Worm (Caenorhabditis elegans): ENCODE measurements around the gene sec-61.G.

- TF ChIP-seq fkh-10 (GFP tag; optimal IDR thresholded peaks at IDR 0.05), result peak; percentile 74
- TF ChIP-seq unc-39 (tag; optimal IDR thresholded peaks at IDR 0.05), result no peak
- TF ChIP-seq zag-1 (tag; optimal IDR thresholded peaks at IDR 0.05), result no peak
- TF ChIP-seq lin-29 (GFP tag; IDR thresholded peaks at IDR 0.05), result no peak
- TF ChIP-seq lin-39 (tag; optimal IDR thresholded peaks at IDR 0.05), result no peak
- TF ChIP-seq snpc-4 (tag; optimal IDR thresholded peaks at IDR 0.05), result no peak
- TF ChIP-seq zfp-3 (GFP tag; conservative IDR thresholded peaks at IDR 0.05), result no peak
- TF ChIP-seq arid-1 (GFP tag; conservative IDR thresholded peaks at IDR 0.05), result no peak
- peak; percentile 79 for TF ChIP-seq aha-1 (tag)
- TF ChIP-seq jun-1 (tag; optimal IDR thresholded peaks at IDR 0.05), result no peak
- TF ChIP-seq attf-4 (tag; optimal IDR thresholded peaks at IDR 0.05), result no peak
These were observed 21.9 kb downstream of the sec-61.G start for ce11 chrV:10874938-10875599.
